Worm (Caenorhabditis elegans) whole organism, young adult: ENCODE measurements around the gene vap-2.

ENCODE experiments used
- ZK185.1 ChIP-seq: sonication (generic microtip); optimal IDR thresholded peaks from 2 replicates; lab custom pipeline; 2016; ENCODE audit warnings: mild to moderate bottlenecking, missing genetic modification characterization, missing compliant biosample characterization; ENCODE audit not compliant: poor library complexity, severe bottlenecking
- athp-1 ChIP-seq: sonication (generic microtip); optimal IDR thresholded peaks from 2 replicates; lab custom pipeline; 2017; ENCODE audit warnings: mild to moderate bottlenecking, missing genetic modification characterization, missing compliant biosample characterization
- efl-1 ChIP-seq: fragments of 150-350 bp; optimal IDR thresholded peaks from 2 replicates; lab custom pipeline; 2014; ENCODE audit warnings: missing biosample characterization, missing genetic modification reagents, missing genetic modification characterization
- sea-2 ChIP-seq: fragments of 200-800 bp; sonication (Bioruptor generic); IDR thresholded peaks from 2 replicates; pipeline ENCODE4 v1.3.6; 2022; ENCODE audit warnings: missing genetic modification characterization, missing compliant biosample characterization
- snpc-3.4 ChIP-seq: sonication (generic microtip); optimal IDR thresholded peaks from 2 replicates; lab custom pipeline; 2017; ENCODE audit warnings: missing genetic modification characterization, mild to moderate bottlenecking, missing compliant biosample characterization, antibody characterized with exemption, moderate library complexity, missing genotype, missing genetic modification reagents
- unc-130 ChIP-seq: sonication (generic microtip); optimal IDR thresholded peaks from 2 replicates; lab custom pipeline; 2016; ENCODE audit warnings: missing genetic modification reagents, missing genetic modification characterization, missing compliant biosample characterization

DNA sequence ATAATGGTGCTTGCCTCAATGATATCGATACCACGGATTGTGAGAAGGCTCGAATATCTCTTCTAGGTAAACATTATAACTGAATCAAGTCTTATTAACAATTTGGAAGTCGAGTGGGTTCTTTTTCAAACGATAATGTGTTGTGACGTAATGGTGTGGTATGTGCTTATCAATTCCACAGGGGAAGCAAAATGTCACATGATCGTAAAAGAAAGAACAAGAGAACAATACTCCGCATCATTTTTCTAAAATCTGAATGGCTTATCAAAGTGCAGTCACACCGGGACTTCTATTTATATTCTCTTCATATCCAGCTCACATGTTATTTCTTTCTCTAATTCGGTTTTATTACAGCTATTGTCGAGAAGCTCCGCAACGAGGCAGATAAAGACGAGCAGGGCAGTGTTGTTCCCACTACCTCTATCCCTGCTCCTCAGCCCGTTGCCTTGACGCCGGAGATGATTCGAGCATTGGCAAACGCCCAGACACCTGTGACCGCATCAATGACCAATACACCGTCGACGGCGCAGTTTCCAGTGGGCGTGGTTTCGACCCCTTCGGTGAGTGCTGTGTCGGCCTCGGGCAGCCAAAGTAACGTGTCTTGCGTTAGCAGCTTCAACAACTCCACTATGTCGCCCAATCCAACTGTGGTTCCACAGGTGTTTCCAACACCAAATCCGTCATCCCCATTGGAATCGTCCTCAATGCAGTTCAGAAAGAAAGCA lies 11.6 kb downstream of the vap-2 start:
- TF ChIP-seq ZK185.1 (tag; lab: Kevin White, UChicago) (peak; percentile 19), efl-1 (GFP tag; lab: Kevin White, UChicago) (no peak), unc-130 (GFP tag; lab: Kevin White, UChicago) (no peak), snpc-3.4 (tag; lab: Kevin White, UChicago) (no peak), athp-1 (tag; lab: Kevin White, UChicago) (no peak), sea-2 (no peak)
